Worm (Caenorhabditis elegans) whole organism, late embryonic: Measurements from ENCODE around the gene msp-64.

Source experiments
- C38D4.7 ChIP-seq: fragments of 200-800 bp; sonication (Bioruptor generic); optimal IDR thresholded peaks from 2 replicates; lab custom pipeline; 2018; ENCODE audit warnings: mild to moderate bottlenecking, missing genetic modification characterization, moderate library complexity, missing compliant biosample characterization
- K02D7.2 ChIP-seq: sonication (generic microtip); optimal IDR thresholded peaks from 2 replicates; lab custom pipeline; 2017; ENCODE audit warnings: mild to moderate bottlenecking, missing genetic modification characterization, missing compliant biosample characterization
- T23F11.4 ChIP-seq: fragments of 200-800 bp; sonication (Bioruptor generic); optimal IDR thresholded peaks from 2 replicates; lab custom pipeline; 2018; ENCODE audit warnings: mild to moderate bottlenecking, missing genetic modification characterization, missing compliant biosample characterization
- ama-1 ChIP-seq: fragments of 150-350 bp; optimal IDR thresholded peaks from 2 replicates; lab custom pipeline; 2014
- ceh-14 ChIP-seq: sonication (generic microtip); optimal IDR thresholded peaks from 2 replicates; lab custom pipeline; 2016; ENCODE audit warnings: missing genotype, missing genetic modification characterization, missing compliant biosample characterization
- ceh-18 ChIP-seq: sonication (generic microtip); optimal IDR thresholded peaks from 2 replicates; lab custom pipeline; 2016; ENCODE audit warnings: missing genetic modification characterization, missing compliant biosample characterization
- ceh-19 ChIP-seq: fragments of 200-800 bp; sonication (Bioruptor generic); optimal IDR thresholded peaks from 2 replicates; lab custom pipeline; 2018; ENCODE audit warnings: mild to moderate bottlenecking, missing genetic modification characterization, missing compliant biosample characterization
- ceh-31 ChIP-seq: sonication (generic microtip); optimal IDR thresholded peaks from 2 replicates; lab custom pipeline; 2016; ENCODE audit warnings: missing genetic modification characterization, missing compliant biosample characterization
- ceh-34 ChIP-seq: sonication (generic microtip); optimal IDR thresholded peaks from 2 replicates; lab custom pipeline; 2016; ENCODE audit warnings: mild to moderate bottlenecking, missing genetic modification characterization, missing compliant biosample characterization
- ceh-48 ChIP-seq: sonication (generic microtip); optimal IDR thresholded peaks from 2 replicates; lab custom pipeline; 2016; ENCODE audit warnings: missing genetic modification characterization, inconsistent platforms, missing compliant biosample characterization
- ceh-9 ChIP-seq: sonication (generic microtip); optimal IDR thresholded peaks from 2 replicates; lab custom pipeline; 2016; ENCODE audit warnings: mild to moderate bottlenecking, missing genetic modification characterization, inconsistent platforms, missing compliant biosample characterization
- che-1 ChIP-seq: sonication (generic microtip); optimal IDR thresholded peaks from 2 replicates; lab custom pipeline; 2016; ENCODE audit warnings: mild to moderate bottlenecking, missing genetic modification characterization, missing compliant biosample characterization
- dmd-4 ChIP-seq: sonication (generic microtip); optimal IDR thresholded peaks from 2 replicates; lab custom pipeline; 2016; ENCODE audit warnings: borderline replicate concordance, missing genetic modification characterization, missing compliant biosample characterization
- dve-1 ChIP-seq: sonication (generic microtip); optimal IDR thresholded peaks from 2 replicates; lab custom pipeline; 2017; ENCODE audit warnings: antibody characterized with exemption, mild to moderate bottlenecking, missing genetic modification characterization, missing compliant biosample characterization
- elt-2 ChIP-seq: sonication (generic microtip); optimal IDR thresholded peaks from 2 replicates; lab custom pipeline; 2016; ENCODE audit warnings: missing genetic modification reagents, missing genetic modification characterization, missing compliant biosample characterization
- eyg-1 ChIP-seq: sonication (generic microtip); optimal IDR thresholded peaks from 2 replicates; lab custom pipeline; 2016; ENCODE audit warnings: missing genotype, missing genetic modification characterization, missing compliant biosample characterization
- fax-1 ChIP-seq: sonication (generic microtip); optimal IDR thresholded peaks from 2 replicates; lab custom pipeline; 2016; ENCODE audit warnings: missing genotype, missing genetic modification characterization, missing compliant biosample characterization
- fkh-10 ChIP-seq: fragments of 150-350 bp; optimal IDR thresholded peaks from 2 replicates; lab custom pipeline; 2014; ENCODE audit warnings: missing biosample characterization, missing genetic modification reagents, missing genetic modification characterization
- fkh-6 ChIP-seq: sonication (generic microtip); optimal IDR thresholded peaks from 2 replicates; lab custom pipeline; 2016; ENCODE audit warnings: missing genetic modification characterization, missing compliant biosample characterization
- gmeb-2 ChIP-seq: sonication (generic microtip); optimal IDR thresholded peaks from 2 replicates; lab custom pipeline; 2016; ENCODE audit warnings: missing genetic modification characterization, inconsistent platforms, missing compliant biosample characterization
- hlh-15 ChIP-seq: sonication (generic microtip); optimal IDR thresholded peaks from 2 replicates; lab custom pipeline; 2016; ENCODE audit warnings: missing genetic modification characterization, missing compliant biosample characterization
- hlh-6 ChIP-seq: sonication (generic microtip); optimal IDR thresholded peaks from 2 replicates; lab custom pipeline; 2016; ENCODE audit warnings: missing genotype, missing genetic modification characterization, missing compliant biosample characterization
- mec-3 ChIP-seq: sonication (generic microtip); optimal IDR thresholded peaks from 2 replicates; lab custom pipeline; 2016; ENCODE audit warnings: borderline replicate concordance, missing genetic modification characterization, missing compliant biosample characterization
- nfya-1 ChIP-seq: sonication (generic microtip); optimal IDR thresholded peaks from 2 replicates; lab custom pipeline; 2017; ENCODE audit warnings: missing genetic modification characterization, mild to moderate bottlenecking, missing compliant biosample characterization, antibody characterized with exemption, moderate library complexity
- nhr-232 ChIP-seq: sonication (generic microtip); optimal IDR thresholded peaks from 2 replicates; lab custom pipeline; 2016; ENCODE audit warnings: missing genetic modification characterization, missing compliant biosample characterization
- pag-3 ChIP-seq: sonication (generic microtip); optimal IDR thresholded peaks from 2 replicates; lab custom pipeline; 2016; ENCODE audit warnings: missing compliant biosample characterization, missing genetic modification characterization, borderline replicate concordance
- pax-1 ChIP-seq: fragments of 150-350 bp; optimal IDR thresholded peaks from 2 replicates; lab custom pipeline; 2014; ENCODE audit warnings: missing biosample characterization, missing genetic modification characterization
- pha-2 ChIP-seq: sonication (generic microtip); optimal IDR thresholded peaks from 2 replicates; lab custom pipeline; 2017; ENCODE audit warnings: mild to moderate bottlenecking, missing genetic modification characterization, missing compliant biosample characterization
- pqm-1 ChIP-seq: sonication (generic microtip); optimal IDR thresholded peaks from 2 replicates; lab custom pipeline; 2016; ENCODE audit warnings: missing genetic modification characterization, missing compliant biosample characterization
- pros-1 ChIP-seq: fragments of 150-350 bp; optimal IDR thresholded peaks from 2 replicates; lab custom pipeline; 2014; ENCODE audit warnings: missing biosample characterization, missing genetic modification reagents, missing genetic modification characterization
- ref-2 ChIP-seq: sonication (generic microtip); optimal IDR thresholded peaks from 2 replicates; lab custom pipeline; 2016; ENCODE audit warnings: missing genetic modification characterization, missing compliant biosample characterization
- rnt-1 ChIP-seq: sonication (generic microtip); optimal IDR thresholded peaks from 2 replicates; lab custom pipeline; 2016; ENCODE audit warnings: missing genetic modification characterization, missing compliant biosample characterization
- sox-2 ChIP-seq: fragments of 200-800 bp; sonication (Bioruptor generic); IDR thresholded peaks from 2 replicates; pipeline ENCODE4 v1.3.6; 2022; ENCODE audit warnings: missing genetic modification reagents, missing genetic modification characterization, missing compliant biosample characterization
- syd-9 ChIP-seq: sonication (generic microtip); optimal IDR thresholded peaks from 2 replicates; lab custom pipeline; 2016; ENCODE audit warnings: mild to moderate bottlenecking, missing genetic modification characterization, moderate library complexity, missing compliant biosample characterization
- tbx-2 ChIP-seq: sonication (generic microtip); optimal IDR thresholded peaks from 2 replicates; lab custom pipeline; 2016; ENCODE audit warnings: missing genetic modification characterization, missing compliant biosample characterization
- ttx-3 ChIP-seq: sonication (generic microtip); optimal IDR thresholded peaks from 2 replicates; lab custom pipeline; 2016; ENCODE audit warnings: missing genetic modification reagents, missing genetic modification characterization, missing compliant biosample characterization
- unc-3 ChIP-seq, 2 experiments: fragments of 200-800 bp in 1 of 2; sonication (Bioruptor generic) in 1 of 2; sonication (generic microtip) in 1 of 2; conservative IDR thresholded peaks in 1 of 2; optimal IDR thresholded peaks in 1 of 2; 2 replicates each; pipeline versions ENCODE4 v1.3.6 to Lab custom; 2016 to 2022; ENCODE audit warnings: missing compliant biosample characterization in 2 of 2, missing genetic modification characterization in 2 of 2, missing genetic modification reagents in 1 of 2
- unc-42 ChIP-seq: sonication (generic microtip); optimal IDR thresholded peaks from 2 replicates; lab custom pipeline; 2016; ENCODE audit warnings: missing genotype, missing genetic modification characterization, missing compliant biosample characterization
- unc-55 ChIP-seq: sonication (generic microtip); optimal IDR thresholded peaks from 2 replicates; lab custom pipeline; 2017; ENCODE audit warnings: missing biosample characterization, missing genetic modification reagents, missing genetic modification characterization

The msp-64 gene

ce11 chrII:5781935-5782921 is 27.9 kb downstream of the msp-64 start, which contains the start of gene K05F1.6 (continued):
- TF ChIP-seq hlh-6 (tag; lab: Kevin White, UChicago) (peak; percentile 68), ttx-3 (peak; percentile 38), ceh-31 (tag; lab: Kevin White, UChicago) (peak; percentile 44), elt-2 (peak; percentile 90), nfya-1 (tag; lab: Kevin White, UChicago) (peak; percentile 40), ceh-19 (GFP tag; lab: Kevin White, UChicago) (peak; percentile 73), eyg-1 (tag; lab: Kevin White, UChicago) (no peak), fkh-6 (tag; lab: Kevin White, UChicago) (no peak), dmd-4 (tag; lab: Kevin White, UChicago) (peak; percentile 55), ceh-48 (tag; lab: Kevin White, UChicago) (peak; percentile 31), ceh-9 (peak; percentile 61)

- TF ChIP-seq tbx-2 (tag; lab: Kevin White, UChicago) (peak; percentile 11), C38D4.7 (GFP tag; lab: Kevin White, UChicago) (no peak), pros-1 (tag; lab: Kevin White, UChicago) (no peak), ceh-31 (tag; lab: Kevin White, UChicago) (peak; percentile 26), unc-42 (peak; percentile 67), hlh-15 (tag; lab: Kevin White, UChicago) (no peak), ceh-14 (tag; lab: Kevin White, UChicago) (peak; percentile 2), unc-55 (GFP tag; lab: Kevin White, UChicago) (peak; percentile 42), gmeb-2 (tag; lab: Kevin White, UChicago) (no peak), rnt-1 (no peak), nhr-232 (no peak), ceh-48 (tag; lab: Kevin White, UChicago) (peak; percentile 21), ama-1 (no peak), K02D7.2 (tag; lab: Kevin White, UChicago) (no peak), pqm-1 (tag; lab: Kevin White, UChicago) (no peak), unc-3 (GFP tag; conservative IDR thresholded peaks at IDR 0.05; lab: Robert Waterston, UW) (no peak), unc-3 (tag; optimal IDR thresholded peaks at IDR 0.05; lab: Kevin White, UChicago) (no peak), nfya-1 (tag; lab: Kevin White, UChicago) (peak; percentile 33), ceh-18 (tag; lab: Kevin White, UChicago) (peak; percentile 46), T23F11.4 (GFP tag; lab: Kevin White, UChicago) (no peak), hlh-6 (tag; lab: Kevin White, UChicago) (no peak), eyg-1 (tag; lab: Kevin White, UChicago) (no peak)
These were observed 30.3 kb downstream of the msp-64 start for ce11 chrII:5779866-5780265.

- TF ChIP-seq pha-2 (tag; lab: Kevin White, UChicago) (no peak), pros-1 (tag; lab: Kevin White, UChicago) (no peak), unc-3 (GFP tag; conservative IDR thresholded peaks at IDR 0.05; lab: Robert Waterston, UW) (no peak), unc-3 (tag; optimal IDR thresholded peaks at IDR 0.05; lab: Kevin White, UChicago) (no peak), che-1 (tag; lab: Kevin White, UChicago) (no peak)
These were observed 32.8 kb downstream of the msp-64 start for ce11 chrII:5777372-5777771.

ce11 chrII:5774879-5775278 is 35.3 kb downstream of the msp-64 start:
- TF ChIP-seq syd-9 (tag; lab: Kevin White, UChicago), result no peak
- TF ChIP-seq, all 69 proteins: peak for 0

- TF ChIP-seq ceh-14 (tag; lab: Kevin White, UChicago) (no peak), pax-1 (tag; lab: Kevin White, UChicago) (no peak), gmeb-2 (tag; lab: Kevin White, UChicago) (no peak), tbx-2 (tag; lab: Kevin White, UChicago) (no peak), ceh-9 (no peak), dve-1 (no peak), ref-2 (tag; lab: Kevin White, UChicago) (no peak), mec-3 (no peak), fax-1 (no peak), ceh-18 (tag; lab: Kevin White, UChicago) (no peak), sox-2 (GFP tag; lab: Robert Waterston, UW) (no peak), T23F11.4 (GFP tag; lab: Kevin White, UChicago) (no peak), che-1 (tag; lab: Kevin White, UChicago) (no peak), ceh-34 (no peak), fkh-10 (GFP tag; lab: Kevin White, UChicago) (no peak), unc-55 (GFP tag; lab: Kevin White, UChicago) (no peak), pag-3 (tag; lab: Kevin White, UChicago) (no peak)
These were observed 36.0 kb downstream of the msp-64 start, which contains the start of the genes dmd-5 and F10C1.1 for ce11 chrII:5774120-5774519. Gene dmd-5 (minus strand): TSS chrII:5774220. Gene F10C1.1 (plus strand): TSS chrII:5774229.
